Fruit fly (Drosophila melanogaster) whole organism, wandering third instar larva: ENCODE results near the gene CG13901.

Source experiments
- CG9705 ChIP-seq: fragments of 200-800 bp; sonication (Bioruptor generic); optimal IDR thresholded peaks from 2 replicates; lab custom pipeline; 2018; ENCODE audit warnings: missing biosample characterization, mild to moderate bottlenecking, missing genetic modification characterization
- CrebA ChIP-seq: fragments of 200-800 bp; sonication (Bioruptor generic); optimal IDR thresholded peaks from 2 replicates; lab custom pipeline; 2016; ENCODE audit warnings: missing biosample characterization, mild to moderate bottlenecking, missing genetic modification characterization, borderline replicate concordance
- Dif ChIP-seq: fragments of 200-275, 200-300 bp; sonication (Bioruptor generic); optimal IDR thresholded peaks from 2 replicates; lab custom pipeline; 2018; ENCODE audit warnings: missing biosample characterization, missing genetic modification characterization; ENCODE audit not compliant: partially characterized antibody
- GATAd ChIP-seq: sonication (Bioruptor generic); optimal IDR thresholded peaks from 2 replicates; lab custom pipeline; 2016; ENCODE audit warnings: missing biosample characterization, missing genetic modification characterization
- Hnf4 ChIP-seq: fragments of 200-800 bp; sonication (Bioruptor generic); optimal IDR thresholded peaks from 2 replicates; lab custom pipeline; 2016; ENCODE audit warnings: missing biosample characterization, mild to moderate bottlenecking, missing genetic modification characterization
- Hr78 ChIP-seq: fragments of >200 bp; optimal IDR thresholded peaks from 2 replicates; lab custom pipeline; 2017; ENCODE audit warnings: missing biosample characterization, missing genetic modification characterization
- Hr83 ChIP-seq: fragments of 200-300 bp; sonication (Bioruptor generic); optimal IDR thresholded peaks from 2 replicates; lab custom pipeline; 2016; ENCODE audit warnings: missing biosample characterization, mild to moderate bottlenecking, missing genetic modification characterization, moderate library complexity; ENCODE audit not compliant: poor library complexity, severe bottlenecking
- Jra ChIP-seq: sonication (Bioruptor generic); optimal IDR thresholded peaks from 2 replicates; lab custom pipeline; 2016; ENCODE audit warnings: missing biosample characterization, missing genetic modification characterization
- Mio ChIP-seq: sonication (Bioruptor generic); optimal IDR thresholded peaks from 2 replicates; lab custom pipeline; 2016; ENCODE audit warnings: missing biosample characterization, missing genetic modification characterization
- Myc ChIP-seq: fragments of >200 bp; optimal IDR thresholded peaks from 2 replicates; lab custom pipeline; 2017
- N ChIP-seq: fragments of >200 bp; optimal IDR thresholded peaks from 2 replicates; lab custom pipeline; 2018; ENCODE audit warnings: missing biosample characterization, missing external identifiers, missing genetic modification characterization
- OdsH ChIP-seq: fragments of 200-800 bp; sonication (Bioruptor generic); optimal IDR thresholded peaks from 2 replicates; lab custom pipeline; 2016; ENCODE audit warnings: missing biosample characterization, mild to moderate bottlenecking, missing genetic modification characterization
- Rel ChIP-seq, 2 experiments: fragments of 200-800 bp; sonication (Bioruptor generic) in 1 of 2; optimal IDR thresholded peaks; 2 replicates in 1 of 2; 3 replicates in 1 of 2; lab custom pipeline; 2016 to 2019; ENCODE audit warnings: mild to moderate bottlenecking in 2 of 2, missing biosample characterization in 2 of 2, missing genetic modification characterization in 2 of 2, moderate library complexity in 1 of 2
- Sp1 ChIP-seq: fragments of 200-800 bp; sonication (Bioruptor generic); optimal IDR thresholded peaks from 3 replicates; lab custom pipeline; 2019; ENCODE audit warnings: missing biosample characterization, mild to moderate bottlenecking, missing genetic modification characterization, moderate library complexity
- Vsx2 ChIP-seq: fragments of 200-300, 225-300 bp; sonication (Bioruptor generic); optimal IDR thresholded peaks from 2 replicates; lab custom pipeline; 2018; ENCODE audit warnings: missing biosample characterization, missing genetic modification characterization; ENCODE audit not compliant: partially characterized antibody
- br ChIP-seq: fragments of 200-800 bp; sonication (Bioruptor generic); optimal IDR thresholded peaks from 2 replicates; lab custom pipeline; 2016; ENCODE audit warnings: missing biosample characterization, missing genetic modification characterization
- dl ChIP-seq, 2 experiments: fragments of 175-275, 200-275 bp in 1 of 2; fragments of 200-275 bp in 1 of 2; sonication (Bioruptor generic); optimal IDR thresholded peaks; lab custom pipeline; 2018; ENCODE audit warnings: mild to moderate bottlenecking in 2 of 2, missing biosample characterization in 2 of 2, missing genetic modification characterization in 2 of 2, moderate library complexity in 2 of 2; ENCODE audit not compliant: partially characterized antibody in 2 of 2, insufficient read depth in 1 of 2
- dsf ChIP-seq: sonication (Bioruptor generic); optimal IDR thresholded peaks from 2 replicates; lab custom pipeline; 2016; ENCODE audit warnings: missing biosample characterization, missing genetic modification characterization, borderline replicate concordance
- ey ChIP-seq: fragments of 200-800 bp; sonication (Bioruptor generic); optimal IDR thresholded peaks from 2 replicates; lab custom pipeline; 2016; ENCODE audit warnings: missing biosample characterization, missing genetic modification characterization
- foxo ChIP-seq, 2 experiments: fragments of 200-800 bp; sonication (Bioruptor generic); optimal IDR thresholded peaks; 2 replicates in 1 of 2; 3 replicates in 1 of 2; lab custom pipeline; 2016 to 2017; ENCODE audit warnings: missing biosample characterization in 2 of 2, missing genetic modification characterization in 2 of 2
- fru ChIP-seq: fragments of 200-800 bp; sonication (Bioruptor generic); optimal IDR thresholded peaks from 3 replicates; lab custom pipeline; 2016; ENCODE audit warnings: missing biosample characterization, mild to moderate bottlenecking, missing genetic modification characterization
- h ChIP-seq: fragments of 200-800 bp; sonication (Bioruptor generic); optimal IDR thresholded peaks from 3 replicates; lab custom pipeline; 2016; ENCODE audit warnings: missing biosample characterization, mild to moderate bottlenecking, missing genetic modification characterization
- lola ChIP-seq: fragments of >200 bp; optimal IDR thresholded peaks from 2 replicates; lab custom pipeline; 2017; ENCODE audit warnings: missing biosample characterization, missing genetic modification characterization
- rgr ChIP-seq: fragments of 200-800 bp; sonication (Bioruptor generic); optimal IDR thresholded peaks from 3 replicates; lab custom pipeline; 2016; ENCODE audit warnings: missing biosample characterization, mild to moderate bottlenecking, missing genetic modification characterization
- sage ChIP-seq: fragments of 200-800 bp; sonication (Bioruptor generic); optimal IDR thresholded peaks from 2 replicates; lab custom pipeline; 2016; ENCODE audit warnings: missing biosample characterization, mild to moderate bottlenecking, missing genetic modification characterization
- sv ChIP-seq: fragments of 200-800 bp; sonication (Bioruptor generic); optimal IDR thresholded peaks from 3 replicates; lab custom pipeline; 2016; ENCODE audit warnings: missing biosample characterization, missing genetic modification characterization
- tai ChIP-seq: sonication (Bioruptor generic); optimal IDR thresholded peaks from 2 replicates; lab custom pipeline; 2016; ENCODE audit warnings: missing biosample characterization, missing genetic modification characterization
- usp ChIP-seq: fragments of >200 bp; optimal IDR thresholded peaks from 2 replicates; lab custom pipeline; 2017; ENCODE audit warnings: missing biosample characterization, missing genetic modification characterization
- woc ChIP-seq: sonication (Bioruptor generic); optimal IDR thresholded peaks from 2 replicates; lab custom pipeline; 2016; ENCODE audit warnings: missing biosample characterization, mild to moderate bottlenecking, missing genetic modification characterization

CG13901 gene

dm6 chr3L:881496-882235, 44.0 kb upstream of the CG13901 start, which contains the start of gene CG13907:
Gene CG13907 (minus strand): TSS chr3L:882013.
- TF ChIP-seq foxo (GFP tag; optimal IDR thresholded peaks at IDR 0.05; lab: Kevin White, UChicago) (no peak), rgr (GFP tag; lab: Kevin White, UChicago) (peak; percentile 31), fru (GFP tag; lab: Kevin White, UChicago) (no peak), Hnf4 (peak; percentile 30), CrebA (GFP tag; lab: Kevin White, UChicago) (no peak), N (GFP tag; lab: Kevin White, UChicago) (no peak), GATAd (no peak), Rel (GFP tag; optimal IDR thresholded peaks at IDR 0.05; lab: Kevin White, UChicago) (no peak), Rel (tag; optimal IDR thresholded peaks at IDR 0.05; lab: Kevin White, UChicago) (no peak), br (GFP tag; lab: Kevin White, UChicago) (no peak), Hr78 (no peak), lola (GFP tag; lab: Kevin White, UChicago) (no peak), Myc (lab: Kevin White, UChicago) (no peak), h (GFP tag; lab: Kevin White, UChicago) (no peak), Hr83 (GFP tag; lab: Kevin White, UChicago) (no peak), dl (GFP tag; optimal IDR thresholded peaks at IDR 0.05; lab: Kevin White, UChicago; ENCODE audit: insufficient read depth in 1 of 2, partially characterized antibody in 2 of 2) (peak; percentile 77 to 82), OdsH (no peak), Dif (GFP tag; lab: Kevin White, UChicago) (peak; percentile 83)

- TF ChIP-seq Dif (GFP tag; lab: Kevin White, UChicago), result peak; percentile 96
- no peak for TF ChIP-seq br (GFP tag; lab: Kevin White, UChicago)
- TF ChIP-seq dl (GFP tag; optimal IDR thresholded peaks at IDR 0.05; lab: Kevin White, UChicago; ENCODE audit: insufficient read depth in 1 of 2, partially characterized antibody in 2 of 2), result peak; percentile 78 to 91
These were observed 43.2 kb upstream of the CG13901 start for dm6 chr3L:880851-881250.

DNA sequence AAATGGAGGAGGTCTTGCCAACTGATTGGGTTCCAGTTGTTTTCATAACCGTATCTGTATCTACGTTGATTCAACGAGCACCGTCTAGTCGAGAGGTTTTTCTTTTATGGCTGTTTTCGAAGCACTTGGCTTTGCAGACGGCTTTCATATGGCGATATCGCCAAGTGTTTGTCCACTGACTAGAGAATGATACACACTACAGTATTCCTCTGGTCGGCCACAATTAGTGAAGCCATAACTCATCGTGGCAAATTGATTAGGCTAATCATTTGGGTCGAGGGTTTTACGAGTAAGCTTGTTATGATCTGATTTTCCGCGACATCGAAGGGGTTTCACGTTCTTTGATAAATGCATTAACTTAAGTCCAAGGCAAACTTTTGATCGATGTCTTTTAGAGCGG, 39.0 kb upstream of the CG13901 start:
- TF ChIP-seq h (GFP tag; lab: Kevin White, UChicago) (no peak), sage (GFP tag; lab: Kevin White, UChicago) (no peak), woc (GFP tag; lab: Kevin White, UChicago) (no peak), ey (GFP tag; lab: Kevin White, UChicago) (no peak), br (GFP tag; lab: Kevin White, UChicago) (no peak), Jra (GFP tag; lab: Kevin White, UChicago) (no peak), foxo (GFP tag; optimal IDR thresholded peaks at IDR 0.05; lab: Kevin White, UChicago) (no peak), Rel (GFP tag; optimal IDR thresholded peaks at IDR 0.05; lab: Kevin White, UChicago) (no peak), Rel (tag; optimal IDR thresholded peaks at IDR 0.05; lab: Kevin White, UChicago) (peak; percentile 17)

dm6 chr3L:876087-876486, 38.5 kb upstream of the CG13901 start:
- TF ChIP-seq N (GFP tag; lab: Kevin White, UChicago) (no peak), CrebA (GFP tag; lab: Kevin White, UChicago) (no peak), Hr83 (GFP tag; lab: Kevin White, UChicago) (peak; percentile 1)
- TF ChIP-seq, all 38 proteins: peak for 1

DNA sequence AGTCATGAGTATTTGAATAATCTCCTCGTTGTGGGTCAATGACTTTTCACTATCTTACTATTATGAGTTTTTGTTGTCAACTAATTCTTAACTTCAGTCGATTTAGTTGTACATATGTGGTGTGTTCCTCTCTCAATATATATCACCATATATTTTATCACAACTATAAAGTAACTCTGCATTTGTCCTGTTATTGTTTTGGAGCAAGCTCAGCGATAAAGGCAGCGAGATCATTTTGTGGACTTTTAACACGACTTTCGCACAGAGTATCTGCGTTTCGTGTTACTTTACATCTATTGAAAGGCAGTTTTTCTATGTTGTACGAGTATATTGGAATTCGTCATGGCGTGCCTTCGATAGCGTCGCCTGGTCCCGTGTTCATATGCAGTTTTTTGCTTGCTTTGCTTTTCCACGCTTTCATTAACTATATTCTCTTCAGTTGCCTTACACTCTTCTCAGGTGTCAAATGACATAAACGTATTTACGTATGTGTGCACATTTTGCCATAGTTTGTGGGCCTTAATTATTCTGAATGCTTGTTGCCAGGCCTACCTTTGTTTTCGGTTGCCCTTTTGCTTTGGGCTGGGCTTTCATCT, 37.9 kb upstream of the CG13901 start:
- TF ChIP-seq rgr (GFP tag; lab: Kevin White, UChicago) (no peak), Rel (GFP tag; optimal IDR thresholded peaks at IDR 0.05; lab: Kevin White, UChicago) (no peak), Rel (tag; optimal IDR thresholded peaks at IDR 0.05; lab: Kevin White, UChicago) (no peak), Mio (no peak), Hr78 (no peak), Sp1 (GFP tag; lab: Kevin White, UChicago) (no peak), tai (GFP tag; lab: Kevin White, UChicago) (no peak), h (GFP tag; lab: Kevin White, UChicago) (no peak), Jra (GFP tag; lab: Kevin White, UChicago) (no peak), CG9705 (no peak), GATAd (no peak), dsf (GFP tag; lab: Kevin White, UChicago) (no peak), sv (GFP tag; lab: Kevin White, UChicago) (no peak), Hnf4 (no peak), sage (GFP tag; lab: Kevin White, UChicago) (no peak), Vsx2 (GFP tag; lab: Kevin White, UChicago) (no peak), usp (no peak), OdsH (no peak), dl (GFP tag; optimal IDR thresholded peaks at IDR 0.05; lab: Kevin White, UChicago; ENCODE audit: insufficient read depth in 1 of 2, partially characterized antibody in 2 of 2) (no peak)
- TF ChIP-seq, all 38 proteins: peak for 0
